Worm (Caenorhabditis elegans) whole organism, midembryonic: ENCODE measurements around the gene lsm-1.

ENCODE experiments used
- T22C8.4 ChIP-seq: fragments of 200-800 bp; sonication (Bioruptor generic); IDR thresholded peaks from 2 replicates; pipeline ENCODE4 v1.3.6; 2022; ENCODE audit warnings: missing genetic modification characterization, missing compliant biosample characterization
- cog-1 ChIP-seq: sonication (generic microtip); optimal IDR thresholded peaks from 2 replicates; lab custom pipeline; 2016; ENCODE audit warnings: missing genetic modification characterization, missing compliant biosample characterization
- flt-1 ChIP-seq: fragments of 200-800 bp; sonication (Bioruptor generic); IDR thresholded peaks from 2 replicates; pipeline ENCODE4 v1.3.6; 2022; ENCODE audit warnings: missing genetic modification characterization, missing compliant biosample characterization
- klf-2 ChIP-seq: fragments of 200-800 bp; sonication (Bioruptor generic); conservative IDR thresholded peaks from 2 replicates; pipeline ENCODE4 v1.3.6; 2022; ENCODE audit warnings: missing genetic modification reagents, missing genetic modification characterization, missing compliant biosample characterization
- med-1 ChIP-seq: sonication (generic microtip); optimal IDR thresholded peaks from 2 replicates; lab custom pipeline; 2017; ENCODE audit warnings: missing genetic modification characterization, mild to moderate bottlenecking, missing compliant biosample characterization, antibody characterized with exemption, missing genetic modification reagents; ENCODE audit not compliant: insufficient read depth
- ref-1 ChIP-seq: fragments of 200-800 bp; sonication (Bioruptor generic); conservative IDR thresholded peaks from 2 replicates; pipeline ENCODE4 v1.3.6; 2022; ENCODE audit warnings: missing genetic modification reagents, missing genetic modification characterization, missing compliant biosample characterization
- tab-1 ChIP-seq: fragments of 200-800 bp; sonication (Bioruptor generic); IDR thresholded peaks from 2 replicates; pipeline ENCODE4 v1.3.6; 2022; ENCODE audit warnings: missing genetic modification characterization, missing compliant biosample characterization
- ztf-23 ChIP-seq: fragments of 200-800 bp; sonication (Bioruptor generic); IDR thresholded peaks from 2 replicates; pipeline ENCODE4 v1.3.6; 2022; ENCODE audit warnings: missing genetic modification reagents, missing genetic modification characterization, missing compliant biosample characterization
- ztf-29 ChIP-seq: fragments of 200-800 bp; sonication (Bioruptor generic); IDR thresholded peaks from 2 replicates; pipeline ENCODE4 v1.3.6; 2022; ENCODE audit warnings: missing genetic modification reagents, missing genetic modification characterization, missing compliant biosample characterization

ce11 chrII:11099841-11100240 lies 26.9 kb upstream of the lsm-1 start, which contains the start of gene C09H10.4:
- TF ChIP-seq klf-2 (no peak), ztf-29 (GFP tag; lab: Robert Waterston, UW) (no peak), med-1 (no peak), flt-1 (GFP tag; lab: Robert Waterston, UW) (no peak), T22C8.4 (GFP tag; lab: Robert Waterston, UW) (no peak), tab-1 (no peak), cog-1 (tag; lab: Kevin White, UChicago) (no peak), ref-1 (no peak), ztf-23 (no peak)
